Worm (Caenorhabditis elegans) whole organism, young adult: ENCODE measurements around the gene F59A6.10.

Experiments
- C17E4.6 ChIP-seq: fragments of 200-800 bp; sonication (Bioruptor generic); IDR thresholded peaks from 2 replicates; pipeline ENCODE4 v1.3.6; 2022; ENCODE audit warnings: missing genetic modification reagents, missing genetic modification characterization, missing compliant biosample characterization
- F10E7.11 ChIP-seq: sonication (generic microtip); optimal IDR thresholded peaks from 2 replicates; lab custom pipeline; 2017; ENCODE audit warnings: mild to moderate bottlenecking, missing genetic modification characterization, moderate library complexity, missing compliant biosample characterization
- F23B12.7 ChIP-seq: sonication (generic microtip); optimal IDR thresholded peaks from 2 replicates; lab custom pipeline; 2017; ENCODE audit warnings: missing genetic modification characterization, mild to moderate bottlenecking, missing compliant biosample characterization, antibody characterized with exemption, moderate library complexity; ENCODE audit not compliant: insufficient read depth
- F49E8.2 ChIP-seq: sonication (generic microtip); optimal IDR thresholded peaks from 3 replicates; lab custom pipeline; 2017; ENCODE audit warnings: missing genetic modification characterization, mild to moderate bottlenecking, missing compliant biosample characterization, antibody characterized with exemption, moderate library complexity; ENCODE audit not compliant: insufficient read depth
- Y79H2A.3 ChIP-seq: fragments of 200-800 bp; sonication (Bioruptor generic); conservative IDR thresholded peaks from 2 replicates; pipeline ENCODE4 v1.3.6; 2022; ENCODE audit warnings: missing genetic modification reagents, missing genetic modification characterization, missing compliant biosample characterization
- Y95B8A.8 ChIP-seq: fragments of 200-800 bp; sonication (Bioruptor generic); IDR thresholded peaks from 2 replicates; pipeline ENCODE4 v1.3.6; 2022; ENCODE audit warnings: missing genetic modification reagents, missing genetic modification characterization, missing compliant biosample characterization
- aptf-2 ChIP-seq: fragments of 200-800 bp; sonication (Bioruptor generic); conservative IDR thresholded peaks from 2 replicates; pipeline ENCODE4 v1.3.6; 2022; ENCODE audit warnings: missing genetic modification reagents, missing genetic modification characterization, missing compliant biosample characterization
- aptf-3 ChIP-seq: fragments of 200-800 bp; sonication (Bioruptor generic); IDR thresholded peaks from 2 replicates; pipeline ENCODE4 v1.3.6; 2022; ENCODE audit warnings: missing genetic modification characterization, missing compliant biosample characterization
- atf-7 ChIP-seq: sonication (generic microtip); optimal IDR thresholded peaks from 2 replicates; lab custom pipeline; 2017; ENCODE audit warnings: mild to moderate bottlenecking, missing genetic modification characterization, missing compliant biosample characterization
- attf-3 ChIP-seq: fragments of 200-800 bp; sonication (Bioruptor generic); conservative IDR thresholded peaks from 2 replicates; pipeline ENCODE4 v1.3.6; 2022; ENCODE audit warnings: missing genetic modification reagents, missing genetic modification characterization, missing compliant biosample characterization
- attf-5 ChIP-seq: fragments of 200-800 bp; sonication (Bioruptor generic); optimal IDR thresholded peaks from 2 replicates; lab custom pipeline; 2018; ENCODE audit warnings: mild to moderate bottlenecking, missing genetic modification characterization, missing compliant biosample characterization
- ccch-3 ChIP-seq: fragments of 200-800 bp; sonication (Bioruptor generic); optimal IDR thresholded peaks from 2 replicates; lab custom pipeline; 2018; ENCODE audit warnings: mild to moderate bottlenecking, missing genetic modification characterization, missing compliant biosample characterization
- ceh-58 ChIP-seq: fragments of 200-800 bp; sonication (Bioruptor generic); IDR thresholded peaks from 2 replicates; pipeline ENCODE4 v1.3.6; 2022; ENCODE audit warnings: missing genetic modification characterization, missing compliant biosample characterization
- ceh-79 ChIP-seq: sonication (generic microtip); optimal IDR thresholded peaks from 2 replicates; lab custom pipeline; 2017; ENCODE audit warnings: mild to moderate bottlenecking, missing genetic modification characterization, missing compliant biosample characterization
- die-1 ChIP-seq: sonication (generic microtip); optimal IDR thresholded peaks from 2 replicates; lab custom pipeline; 2016; ENCODE audit warnings: missing genotype, mild to moderate bottlenecking, missing genetic modification characterization, missing compliant biosample characterization
- dpff-1 ChIP-seq: sonication (generic microtip); optimal IDR thresholded peaks from 2 replicates; lab custom pipeline; 2017; ENCODE audit warnings: mild to moderate bottlenecking, missing genetic modification characterization, missing compliant biosample characterization
- efl-1 ChIP-seq: fragments of 150-350 bp; optimal IDR thresholded peaks from 2 replicates; lab custom pipeline; 2014; ENCODE audit warnings: missing biosample characterization, missing genetic modification reagents, missing genetic modification characterization
- egrh-3 ChIP-seq: fragments of 200-800 bp; sonication (Bioruptor generic); IDR thresholded peaks from 2 replicates; pipeline ENCODE4 v1.3.6; 2022; ENCODE audit warnings: missing genetic modification reagents, missing genetic modification characterization, missing compliant biosample characterization
- gei-17 ChIP-seq: fragments of 200-800 bp; sonication (Bioruptor generic); optimal IDR thresholded peaks from 2 replicates; lab custom pipeline; 2018; ENCODE audit warnings: mild to moderate bottlenecking, missing genetic modification characterization, missing compliant biosample characterization
- hlh-12 ChIP-seq: sonication (generic microtip); optimal IDR thresholded peaks from 2 replicates; lab custom pipeline; 2016; ENCODE audit warnings: missing genetic modification characterization, missing compliant biosample characterization
- hlh-26 ChIP-seq: fragments of 200-800 bp; sonication (Bioruptor generic); conservative IDR thresholded peaks from 2 replicates; pipeline ENCODE4 v1.3.6; 2022; ENCODE audit warnings: missing genetic modification reagents, missing genetic modification characterization, missing compliant biosample characterization
- hmg-1.2 ChIP-seq: fragments of 200-800 bp; sonication (Bioruptor generic); IDR thresholded peaks from 2 replicates; pipeline ENCODE4 v1.3.6; 2022; ENCODE audit warnings: missing genetic modification reagents, missing genetic modification characterization, missing compliant biosample characterization
- hmg-20 ChIP-seq: fragments of 200-800 bp; sonication (Bioruptor generic); IDR thresholded peaks from 2 replicates; pipeline ENCODE4 v1.3.6; 2022; ENCODE audit warnings: missing genetic modification reagents, missing genetic modification characterization, missing compliant biosample characterization
- hrde-1 ChIP-seq: sonication (generic microtip); optimal IDR thresholded peaks from 2 replicates; lab custom pipeline; 2016; ENCODE audit warnings: missing genetic modification characterization, mild to moderate bottlenecking, missing compliant biosample characterization, moderate library complexity, missing genotype, missing genetic modification reagents, borderline replicate concordance
- let-526 ChIP-seq: fragments of 200-800 bp; sonication (Bioruptor generic); IDR thresholded peaks from 2 replicates; pipeline ENCODE4 v1.3.6; 2022; ENCODE audit warnings: missing genetic modification reagents, missing genetic modification characterization, missing compliant biosample characterization
- let-607 ChIP-seq, 2 experiments: fragments of 200-800 bp in 1 of 2; sonication (Bioruptor generic) in 1 of 2; sonication (generic microtip) in 1 of 2; optimal IDR thresholded peaks; 2 replicates each; lab custom pipeline; 2016 to 2018; ENCODE audit warnings: mild to moderate bottlenecking in 2 of 2, missing compliant biosample characterization in 2 of 2, missing genetic modification characterization in 2 of 2, moderate library complexity in 2 of 2, missing genotype in 1 of 2
- lin-35 ChIP-seq, 3 experiments: fragments of 150-350 bp in 2 of 3; sonication (generic microtip) in 1 of 3; optimal IDR thresholded peaks; 2 replicates each; lab custom pipeline; 2014 to 2018; ENCODE audit warnings: missing biosample characterization in 3 of 3, missing genetic modification characterization in 3 of 3, missing genetic modification reagents in 3 of 3
- madf-10 ChIP-seq: sonication (generic microtip); optimal IDR thresholded peaks from 2 replicates; lab custom pipeline; 2016; ENCODE audit warnings: mild to moderate bottlenecking, missing genetic modification characterization, missing compliant biosample characterization
- madf-3 ChIP-seq: fragments of 200-800 bp; sonication (Bioruptor generic); IDR thresholded peaks from 2 replicates; pipeline ENCODE4 v1.3.6; 2022; ENCODE audit warnings: missing genetic modification reagents, missing genetic modification characterization, missing compliant biosample characterization
- mes-4 ChIP-seq: sonication (generic microtip); optimal IDR thresholded peaks from 2 replicates; lab custom pipeline; 2016; ENCODE audit warnings: missing genotype, missing genetic modification characterization, missing compliant biosample characterization
- nfya-2 ChIP-seq: fragments of 200-800 bp; sonication (Bioruptor generic); IDR thresholded peaks from 2 replicates; pipeline ENCODE4 v1.3.6; 2022; ENCODE audit warnings: missing genetic modification reagents, missing genetic modification characterization, missing compliant biosample characterization
- nhr-120 ChIP-seq: fragments of 200-800 bp; sonication (Bioruptor generic); IDR thresholded peaks from 2 replicates; pipeline ENCODE4 v1.3.6; 2022; ENCODE audit warnings: missing genetic modification characterization, missing compliant biosample characterization
- nhr-90 ChIP-seq: sonication (generic microtip); optimal IDR thresholded peaks from 2 replicates; lab custom pipeline; 2016; ENCODE audit warnings: missing genotype, mild to moderate bottlenecking, missing genetic modification characterization, missing compliant biosample characterization
- pbrm-1 ChIP-seq: fragments of 200-800 bp; sonication (Bioruptor generic); IDR thresholded peaks from 2 replicates; pipeline ENCODE4 v1.3.6; 2022; ENCODE audit warnings: missing genetic modification reagents, missing genetic modification characterization, missing compliant biosample characterization
- rec-8 ChIP-seq, 2 experiments: sonication (generic microtip); optimal IDR thresholded peaks; 2 replicates each; lab custom pipeline; 2016; ENCODE audit warnings: mild to moderate bottlenecking in 2 of 2, missing genetic modification characterization in 2 of 2, missing genetic modification reagents in 2 of 2, missing genotype in 2 of 2, missing biosample characterization in 1 of 2, missing compliant biosample characterization in 1 of 2, moderate library complexity in 1 of 2
- repo-1 ChIP-seq: sonication (generic microtip); optimal IDR thresholded peaks from 2 replicates; lab custom pipeline; 2017; ENCODE audit warnings: mild to moderate bottlenecking, missing genetic modification characterization, missing compliant biosample characterization
- rpc-1 ChIP-seq, 2 experiments: fragments of 150-350 bp in 1 of 2; sonication (generic microtip) in 1 of 2; optimal IDR thresholded peaks; 2 replicates each; lab custom pipeline; 2014 to 2018; ENCODE audit warnings: missing biosample characterization in 1 of 2, missing genetic modification characterization in 1 of 2, missing genetic modification reagents in 1 of 2, missing genotype in 1 of 2
- sdz-38 ChIP-seq: sonication (generic microtip); optimal IDR thresholded peaks from 2 replicates; lab custom pipeline; 2016; ENCODE audit warnings: missing genotype, missing genetic modification characterization, missing compliant biosample characterization
- tbp1 ChIP-seq: fragments of 200-800 bp; sonication (Bioruptor generic); optimal IDR thresholded peaks from 2 replicates; lab custom pipeline; 2018; ENCODE audit warnings: mild to moderate bottlenecking, missing genetic modification characterization, missing compliant biosample characterization
- ztf-3 ChIP-seq: fragments of 200-800 bp; sonication (Bioruptor generic); optimal IDR thresholded peaks from 2 replicates; lab custom pipeline; 2018; ENCODE audit warnings: mild to moderate bottlenecking, missing genetic modification characterization, missing compliant biosample characterization
- ztf-6 ChIP-seq: fragments of 200-800 bp; sonication (Bioruptor generic); IDR thresholded peaks from 2 replicates; pipeline ENCODE4 v1.3.6; 2022; ENCODE audit warnings: missing genetic modification reagents, missing genetic modification characterization, missing compliant biosample characterization

The F59A6.10 gene

ce11 chrII:4981682-4982404 lies 21.9 kb upstream of the F59A6.10 start:
- TF ChIP-seq rpc-1 (optimal IDR thresholded peaks at IDR 0.05; lab: Kevin White, UChicago) (no peak), rpc-1 (tag; optimal IDR thresholded peaks at IDR 0.05; lab: Kevin White, UChicago) (no peak), hrde-1 (tag; lab: Kevin White, UChicago) (no peak)

ce11 chrII:4984151-4984550 lies 19.6 kb upstream of the F59A6.10 start:
- TF ChIP-seq madf-3: no peak
- TF ChIP-seq ztf-6 (GFP tag; lab: Robert Waterston, UW): no peak

- TF ChIP-seq rec-8 (tag; optimal IDR thresholded peaks at IDR 0.05; lab: Kevin White, UChicago) (no peak), Y79H2A.3 (GFP tag; lab: Robert Waterston, UW) (no peak), ztf-6 (GFP tag; lab: Robert Waterston, UW) (no peak), let-607 (tag; optimal IDR thresholded peaks at IDR 0.05; lab: Kevin White, UChicago) (no peak), C17E4.6 (no peak), atf-7 (tag; lab: Kevin White, UChicago) (no peak), aptf-2 (GFP tag; lab: Robert Waterston, UW) (no peak), nhr-90 (tag; lab: Kevin White, UChicago) (no peak), gei-17 (no peak), let-526 (GFP tag; lab: Robert Waterston, UW) (no peak), efl-1 (GFP tag; lab: Kevin White, UChicago) (no peak), die-1 (tag; lab: Kevin White, UChicago) (no peak), ceh-79 (no peak)
Observed at ce11 chrII:4985961-4986503, 17.7 kb upstream of the F59A6.10 start.

- TF ChIP-seq ztf-6 (GFP tag; lab: Robert Waterston, UW): no peak
- TF ChIP-seq mes-4: no peak
- no peak for TF ChIP-seq hlh-26 (GFP tag; lab: Robert Waterston, UW)
- TF ChIP-seq sdz-38 (tag; lab: Kevin White, UChicago): no peak
- no peak for TF ChIP-seq F49E8.2
- TF ChIP-seq aptf-3: no peak
- no peak for TF ChIP-seq ceh-58
- no peak for TF ChIP-seq C17E4.6
- no peak for TF ChIP-seq egrh-3 (GFP tag; lab: Robert Waterston, UW)
- no peak for TF ChIP-seq repo-1 (tag; lab: Kevin White, UChicago)
- TF ChIP-seq Y95B8A.8 (GFP tag; lab: Robert Waterston, UW): no peak
- TF ChIP-seq ztf-3 (GFP tag; lab: Kevin White, UChicago): no peak
- TF ChIP-seq tbp1 (GFP tag; lab: Kevin White, UChicago): no peak
- no peak for TF ChIP-seq madf-10
- no peak for TF ChIP-seq rec-8 (tag; optimal IDR thresholded peaks at IDR 0.05; lab: Kevin White, UChicago)
- TF ChIP-seq lin-35 (GFP tag; optimal IDR thresholded peaks at IDR 0.05; lab: Kevin White, UChicago): no peak
- no peak for TF ChIP-seq ceh-79
Observed at ce11 chrII:4986664-4987063, 17.1 kb upstream of the F59A6.10 start.

ce11 chrII:4987257-4987656 lies 16.5 kb upstream of the F59A6.10 start:
- TF ChIP-seq ccch-3: no peak
- no peak for TF ChIP-seq hmg-20
- TF ChIP-seq dpff-1 (tag; lab: Kevin White, UChicago): no peak
- no peak for TF ChIP-seq hlh-12
- no peak for TF ChIP-seq hlh-26 (GFP tag; lab: Robert Waterston, UW)
- no peak for TF ChIP-seq rpc-1 (optimal IDR thresholded peaks at IDR 0.05; lab: Kevin White, UChicago)
- no peak for TF ChIP-seq rpc-1 (tag; optimal IDR thresholded peaks at IDR 0.05; lab: Kevin White, UChicago)
- no peak for TF ChIP-seq F10E7.11 (tag; lab: Kevin White, UChicago)
- TF ChIP-seq attf-5 (GFP tag; lab: Kevin White, UChicago): no peak
- TF ChIP-seq F49E8.2: no peak
- no peak for TF ChIP-seq pbrm-1 (GFP tag; lab: Robert Waterston, UW)
- no peak for TF ChIP-seq hmg-1.2
- TF ChIP-seq attf-3 (GFP tag; lab: Robert Waterston, UW): no peak
- TF ChIP-seq nfya-2 (GFP tag; lab: Robert Waterston, UW): no peak
- TF ChIP-seq F23B12.7 (tag; lab: Kevin White, UChicago): no peak
- TF ChIP-seq nhr-120 (GFP tag; lab: Robert Waterston, UW): no peak
